Worm (Caenorhabditis elegans) whole organism, L1 larva: Measurements from ENCODE around the gene ncx-1.

Experiments used
- alr-1 ChIP-seq: fragments of 200-800 bp; sonication (Bioruptor generic); optimal IDR thresholded peaks from 2 replicates; lab custom pipeline; 2018; ENCODE audit warnings: borderline replicate concordance, mild to moderate bottlenecking, missing genetic modification characterization, missing compliant biosample characterization
- ceh-88 ChIP-seq: fragments of 200-800 bp; sonication (Bioruptor generic); IDR thresholded peaks from 2 replicates; pipeline ENCODE4 v1.3.6; 2022; ENCODE audit warnings: missing genetic modification characterization, missing compliant biosample characterization
- irx-1 ChIP-seq: sonication (generic microtip); optimal IDR thresholded peaks from 2 replicates; lab custom pipeline; 2016; ENCODE audit warnings: missing genetic modification characterization, missing compliant biosample characterization
- lin-13 ChIP-seq: fragments of 150-350 bp; optimal IDR thresholded peaks from 2 replicates; lab custom pipeline; 2014; ENCODE audit warnings: missing biosample characterization, missing genetic modification reagents, missing genetic modification characterization
- mdl-1 ChIP-seq, 2 experiments: fragments of 150-350 bp; optimal IDR thresholded peaks; 2 replicates each; lab custom pipeline; 2014 to 2017; ENCODE audit warnings: missing biosample characterization in 2 of 2, missing genetic modification characterization in 2 of 2, inconsistent platforms in 1 of 2
- nhr-11 ChIP-seq: fragments of 150-350 bp; optimal IDR thresholded peaks from 2 replicates; lab custom pipeline; 2014; ENCODE audit warnings: missing biosample characterization, missing genetic modification characterization
- pqm-1 ChIP-seq: sonication (generic microtip); optimal IDR thresholded peaks from 3 replicates; lab custom pipeline; 2017; ENCODE audit warnings: missing biosample characterization, missing genetic modification characterization
- snpc-4 ChIP-seq: fragments of 150-350 bp; optimal IDR thresholded peaks from 2 replicates; lab custom pipeline; 2014; ENCODE audit warnings: missing biosample characterization, missing genetic modification characterization

DNA sequence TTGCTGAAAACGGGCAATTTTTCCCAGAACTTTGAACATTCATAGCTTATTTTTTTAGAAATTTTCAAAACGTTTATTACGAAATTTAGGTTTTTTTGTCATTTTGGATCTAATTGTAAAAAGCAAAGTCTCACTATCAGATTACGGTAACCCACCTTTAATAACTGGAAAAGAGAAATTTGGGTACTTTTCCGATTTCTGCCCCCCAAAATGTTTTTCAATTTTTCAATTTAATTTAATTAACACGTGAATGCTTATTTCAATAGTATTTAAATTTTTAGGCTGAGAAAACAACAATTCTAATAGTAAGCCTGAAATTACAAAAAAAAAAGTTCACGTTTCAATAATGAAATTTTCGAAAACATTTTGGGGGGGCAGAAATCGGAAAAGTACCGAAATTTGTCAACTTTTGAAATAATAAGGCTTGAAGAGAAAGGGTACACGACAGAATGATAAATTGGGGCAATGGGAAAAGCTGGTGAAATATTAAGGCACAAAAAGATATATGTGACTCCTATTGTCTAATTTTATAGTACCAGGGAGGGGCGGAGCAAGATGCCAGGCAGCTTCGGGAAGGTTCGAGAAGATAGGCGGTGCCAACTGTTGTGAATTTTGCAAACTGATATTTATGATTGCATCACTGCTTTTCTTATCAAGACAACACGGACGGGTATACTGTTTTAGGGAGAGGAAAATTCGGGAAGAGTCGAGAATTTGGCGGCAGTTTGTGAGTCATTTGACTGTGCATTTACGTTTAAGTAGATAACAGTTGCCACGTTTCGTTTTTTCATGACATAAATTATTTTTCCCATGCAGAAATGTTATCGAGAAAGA lies 43.8 kb upstream of the ncx-1 start, which contains the start of gene F19B2.5:
- no peak for TF ChIP-seq lin-13
- no peak for TF ChIP-seq snpc-4
- TF ChIP-seq ceh-88 (GFP tag; lab: Robert Waterston, UW) = no peak
- TF ChIP-seq alr-1 (tag; lab: Kevin White, UChicago) = no peak
- TF ChIP-seq pqm-1 = peak; percentile 72
- TF ChIP-seq mdl-1 (tag; optimal IDR thresholded peaks at IDR 0.05; lab: Kevin White, UChicago) = no peak
- no peak for TF ChIP-seq nhr-11 (tag; lab: Kevin White, UChicago)
- no peak for TF ChIP-seq irx-1 (tag; lab: Kevin White, UChicago)
